Worm (Caenorhabditis elegans): ENCODE results near the gene col-127.

DNA sequence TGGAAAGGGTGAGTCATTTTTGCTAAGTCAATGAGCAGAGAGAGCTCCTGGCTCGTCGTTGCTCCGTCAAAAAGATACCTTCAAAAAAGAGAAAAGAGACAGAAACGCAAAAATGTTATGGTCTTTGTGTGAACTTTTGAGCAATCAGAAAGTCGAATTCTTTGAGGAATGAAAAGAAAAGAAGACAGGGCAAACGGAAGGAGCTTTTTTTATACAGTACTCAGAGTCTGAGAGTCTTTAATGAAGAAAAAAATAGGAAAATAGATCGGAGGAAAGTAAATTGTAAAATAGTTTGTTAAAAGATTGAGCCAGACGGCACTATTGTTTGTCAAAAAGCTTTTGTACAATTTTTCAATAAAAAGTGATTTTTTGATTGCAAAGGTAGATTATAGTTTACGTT is 3.5 kb upstream of the col-127 start:
- no peak for TF ChIP-seq aly-1 (tag; optimal IDR thresholded peaks at IDR 0.05)
- no peak for TF ChIP-seq tra-4 (tag; optimal IDR thresholded peaks at IDR 0.05)
- no peak for TF ChIP-seq ama-1 (optimal IDR thresholded peaks at IDR 0.05)
- TF ChIP-seq ceh-13 (GFP tag; optimal IDR thresholded peaks at IDR 0.05): no peak
- no peak for TF ChIP-seq scrt-1 (GFP tag; IDR thresholded peaks at IDR 0.05)
- TF ChIP-seq flt-1 (GFP tag; IDR thresholded peaks at IDR 0.05): no peak
